Worm (Caenorhabditis elegans) whole organism, young adult: ENCODE results near the gene ZK643.2.

Source experiments
- F52B5.7 ChIP-seq: sonication (generic microtip); optimal IDR thresholded peaks from 2 replicates; lab custom pipeline; 2016; ENCODE audit warnings: mild to moderate bottlenecking, missing genetic modification characterization, missing compliant biosample characterization
- Y67H2A.10 ChIP-seq: fragments of 200-800 bp; sonication (Bioruptor generic); conservative IDR thresholded peaks from 2 replicates; pipeline ENCODE4 v1.3.6; 2022; ENCODE audit warnings: missing genetic modification reagents, missing genetic modification characterization, missing compliant biosample characterization
- ama-1 ChIP-seq, 3 experiments: fragments of 150-350 bp in 1 of 3; sonication (generic microtip) in 2 of 3; optimal IDR thresholded peaks; 2 replicates each; lab custom pipeline; 2014 to 2018; ENCODE audit warnings: missing biosample characterization in 2 of 3, missing genetic modification characterization in 2 of 3, missing genetic modification reagents in 2 of 3
- attf-3 ChIP-seq: fragments of 200-800 bp; sonication (Bioruptor generic); conservative IDR thresholded peaks from 2 replicates; pipeline ENCODE4 v1.3.6; 2022; ENCODE audit warnings: missing genetic modification reagents, missing genetic modification characterization, missing compliant biosample characterization
- lin-35 ChIP-seq, 3 experiments: fragments of 150-350 bp in 2 of 3; sonication (generic microtip) in 1 of 3; optimal IDR thresholded peaks; 2 replicates each; lab custom pipeline; 2014 to 2018; ENCODE audit warnings: missing biosample characterization in 3 of 3, missing genetic modification characterization in 3 of 3, missing genetic modification reagents in 3 of 3
- pha-4 ChIP-seq: fragments of 150-350 bp; sonication (generic microtip); optimal IDR thresholded peaks from 2 replicates; lab custom pipeline; 2014; ENCODE audit warnings: missing biosample characterization, missing genetic modification reagents, missing genetic modification characterization

DNA sequence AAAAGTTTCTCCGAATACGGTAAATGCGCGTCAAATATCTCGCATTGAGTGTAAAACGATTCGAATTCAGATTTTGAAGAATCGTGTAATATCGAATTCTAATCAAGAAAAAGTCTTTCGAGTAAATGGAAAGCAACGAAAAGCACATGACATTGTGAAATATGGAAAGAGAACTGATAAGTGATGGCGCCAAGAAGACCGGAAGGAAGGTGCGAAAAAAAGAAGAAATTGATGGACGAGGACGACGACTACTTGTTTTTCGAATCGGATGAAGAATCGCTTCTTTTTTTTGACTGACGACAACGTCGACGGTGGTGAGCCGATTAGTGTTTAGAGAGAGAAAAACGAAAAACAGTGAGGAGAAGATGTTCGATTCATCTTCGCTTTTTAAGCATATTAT is 29.6 kb downstream of the ZK643.2 start:
- TF ChIP-seq Y67H2A.10 (GFP tag; lab: Robert Waterston, UW) (no peak), pha-4 (tag; lab: Kevin White, UChicago) (no peak), attf-3 (no peak), ama-1 (optimal IDR thresholded peaks at IDR 0.05; lab: Kevin White, UChicago) (no peak), ama-1 (GFP tag; optimal IDR thresholded peaks at IDR 0.05; lab: Kevin White, UChicago) (no peak), F52B5.7 (tag; lab: Kevin White, UChicago) (no peak), lin-35 (GFP tag; optimal IDR thresholded peaks at IDR 0.05; lab: Kevin White, UChicago) (no peak)
